Fruit fly (Drosophila melanogaster): ENCODE data around the gene CG3226.

CG3226 gene

dm6 chrX:6615476-6615875 is 38.6 kb downstream of the CG3226 start (continued):
- no peak for TF ChIP-seq CG2875 (GFP tag; optimal IDR thresholded peaks at IDR 0.05)
- no peak for TF ChIP-seq CG10543 (GFP tag; optimal IDR thresholded peaks at IDR 0.05)
- TF ChIP-seq esg (GFP tag; conservative IDR thresholded peaks at IDR 0.05) = peak; percentile 56
- TF ChIP-seq Hey (tag; optimal IDR thresholded peaks at IDR 0.05) = no peak
- peak; percentile 59; the same call in 1 of the 2 replicates for TF ChIP-seq CG10959 (GFP tag; IDR thresholded peaks at IDR 0.05)
- TF ChIP-seq shn (GFP tag; optimal IDR thresholded peaks at IDR 0.05) = no peak
- TF ChIP-seq Sox102F (GFP tag; optimal IDR thresholded peaks at IDR 0.05) = peak; percentile 69
- peak; percentile 65 for TF ChIP-seq sqz (GFP tag; optimal IDR thresholded peaks at IDR 0.05)
- TF ChIP-seq CG10979 (tag; optimal IDR thresholded peaks at IDR 0.05) = peak; percentile 72
- no peak for TF ChIP-seq Stat92E (GFP tag; optimal IDR thresholded peaks at IDR 0.05)
- peak; percentile 25 for TF ChIP-seq CG1529 (GFP tag; optimal IDR thresholded peaks at IDR 0.05)
- TF ChIP-seq cas (GFP tag; IDR thresholded peaks at IDR 0.05) = no peak
- no peak for TF ChIP-seq abd-A (tag; optimal IDR thresholded peaks at IDR 0.05)
- TF ChIP-seq CG17385 (GFP tag; optimal IDR thresholded peaks at IDR 0.05) = peak; percentile 17
- TF ChIP-seq prd (optimal IDR thresholded peaks at IDR 0.05) = no peak
- peak; percentile 81; the same call in 2 of the 3 replicates for TF ChIP-seq prd (GFP tag; IDR thresholded peaks at IDR 0.05)
- TF ChIP-seq cwo (GFP tag; optimal IDR thresholded peaks at IDR 0.05) = peak; percentile 9
- TF ChIP-seq fu2 (GFP tag; optimal IDR thresholded peaks at IDR 0.05) = no peak
- TF ChIP-seq CG17829 (tag; optimal IDR thresholded peaks at IDR 0.05) = peak; percentile 66
- no peak for TF ChIP-seq Sry-β (GFP tag; optimal IDR thresholded peaks at IDR 0.05)
- no peak for TF ChIP-seq tna (GFP tag; IDR thresholded peaks at IDR 0.05; ENCODE audit: partially characterized antibody)
- TF ChIP-seq CG3163 (GFP tag; optimal IDR thresholded peaks at IDR 0.05) = no peak
- TF ChIP-seq Usf (GFP tag; optimal IDR thresholded peaks at IDR 0.05) = no peak
- no peak for TF ChIP-seq Lhr (GFP tag; optimal IDR thresholded peaks at IDR 0.05)
- no peak for TF ChIP-seq CG4360 (GFP tag; IDR thresholded peaks at IDR 0.05)
- TF ChIP-seq tx (GFP tag; optimal IDR thresholded peaks at IDR 0.05) = peak; percentile 6
- 0 out of 3 replicates have a peak, but pooled peaks have one; percentile 21 for TF ChIP-seq CG2199 (GFP tag; IDR thresholded peaks at IDR 0.05)
- TF ChIP-seq fd64A (GFP tag; optimal IDR thresholded peaks at IDR 0.05) = no peak
- no peak for TF ChIP-seq dimm (GFP tag; IDR thresholded peaks at IDR 0.05)
- no peak for TF ChIP-seq Taf1 (GFP tag; IDR thresholded peaks at IDR 0.05)
- TF ChIP-seq ken (GFP tag; IDR thresholded peaks at IDR 0.05) = peak; percentile 67
- peak; percentile 58; the same call in 2 of the 3 replicates for TF ChIP-seq dysf (GFP tag; IDR thresholded peaks at IDR 0.05)
- no peak for TF ChIP-seq lov (optimal IDR thresholded peaks at IDR 0.05)
- TF ChIP-seq lov (GFP tag; IDR thresholded peaks at IDR 0.05) = no peak
- TF ChIP-seq CG6175 (GFP tag; IDR thresholded peaks at IDR 0.05) = no peak
- peak; percentile 36 for TF ChIP-seq lilli (GFP tag; optimal IDR thresholded peaks at IDR 0.05)
- TF ChIP-seq CG11085 (GFP tag; IDR thresholded peaks at IDR 0.05) = no peak
- no peak for TF ChIP-seq CG17612 (GFP tag; IDR thresholded peaks at IDR 0.05)
- no peak for TF ChIP-seq CG43689 (GFP tag; IDR thresholded peaks at IDR 0.05)
- TF ChIP-seq CG5953 (GFP tag; IDR thresholded peaks at IDR 0.05) = 0 out of 2 replicates have a peak, but pooled peaks have one; percentile 26
- TF ChIP-seq gce (GFP tag; IDR thresholded peaks at IDR 0.05) = no peak
- TF ChIP-seq CG13775 (GFP tag; optimal IDR thresholded peaks at IDR 0.05) = no peak
- peak; percentile 78 for TF ChIP-seq Ets65A (GFP tag)
- peak; percentile 48; the same call in 2 of the 3 replicates for TF ChIP-seq CG34422 (GFP tag; IDR thresholded peaks at IDR 0.05)
- no peak for TF ChIP-seq cato (GFP tag; optimal IDR thresholded peaks at IDR 0.05; ENCODE audit: borderline replicate concordance)
- no peak for TF ChIP-seq tup (GFP tag; optimal IDR thresholded peaks at IDR 0.05)
- no peak for TF ChIP-seq eyg (GFP tag; optimal IDR thresholded peaks at IDR 0.05)
- no peak for TF ChIP-seq D19B (GFP tag; optimal IDR thresholded peaks at IDR 0.05)
- TF ChIP-seq Optix (GFP tag; IDR thresholded peaks at IDR 0.05) = peak; percentile 59; the same call in 2 of the 3 replicates
- TF ChIP-seq Abd-B (GFP tag; optimal IDR thresholded peaks at IDR 0.05) = no peak
- no peak for TF ChIP-seq bowl (GFP tag; IDR thresholded peaks at IDR 0.05)
- TF ChIP-seq MTF-1 (GFP tag; optimal IDR thresholded peaks at IDR 0.05; ENCODE audit: borderline replicate concordance) = no peak

All from whole organism, embryonic.